Fruit fly (Drosophila melanogaster) whole organism, embryonic: ENCODE data around the gene Rpt6.

Experiments
- B-H1 ChIP-seq: fragments of 200-800 bp; sonication (Bioruptor generic); IDR thresholded peaks from 3 replicates; pipeline ENCODE4 v1.3.6; 2022; ENCODE audit warnings: missing biosample characterization, missing genetic modification characterization
- Blimp-1 ChIP-seq: fragments of 200-800 bp; sonication (Bioruptor generic); optimal IDR thresholded peaks from 3 replicates; lab custom pipeline; 2018; ENCODE audit warnings: missing biosample characterization, missing genetic modification characterization, mild to moderate bottlenecking, moderate library complexity, missing genetic modification reagents
- BtbVII ChIP-seq: fragments of 200-800 bp; sonication (Bioruptor generic); optimal IDR thresholded peaks from 3 replicates; lab custom pipeline; 2017; ENCODE audit warnings: missing biosample characterization, mild to moderate bottlenecking, missing genetic modification characterization
- CG10274 ChIP-seq: fragments of 200-800 bp; sonication (Bioruptor generic); optimal IDR thresholded peaks from 3 replicates; lab custom pipeline; 2017; ENCODE audit warnings: missing biosample characterization, mild to moderate bottlenecking, missing genetic modification characterization
- CG10431 ChIP-seq: fragments of 200-800 bp; sonication (Bioruptor generic); optimal IDR thresholded peaks from 3 replicates; lab custom pipeline; 2018; ENCODE audit warnings: missing biosample characterization, mild to moderate bottlenecking, missing genetic modification characterization
- CG14667 ChIP-seq: fragments of 200-800 bp; sonication (Bioruptor generic); IDR thresholded peaks from 2 replicates; pipeline ENCODE4 v1.3.6; 2022; ENCODE audit warnings: missing biosample characterization, missing genetic modification characterization
- CG15073 ChIP-seq: fragments of 200-800 bp; sonication (Bioruptor generic); optimal IDR thresholded peaks from 2 replicates; lab custom pipeline; 2016; ENCODE audit warnings: missing biosample characterization, missing genetic modification characterization
- CG16779 ChIP-seq: fragments of 200-800 bp; sonication (Bioruptor generic); IDR thresholded peaks from 2 replicates; pipeline ENCODE4 v1.3.6; 2022; ENCODE audit warnings: missing biosample characterization, missing genetic modification characterization
- CG18619 ChIP-seq: fragments of 200-800 bp; sonication (Bioruptor generic); optimal IDR thresholded peaks from 3 replicates; lab custom pipeline; 2017; ENCODE audit warnings: missing biosample characterization, mild to moderate bottlenecking, missing genetic modification characterization
- CG2199 ChIP-seq: fragments of 200-800 bp; sonication (Bioruptor generic); IDR thresholded peaks from 3 replicates; pipeline ENCODE4 v1.3.6; 2022; ENCODE audit warnings: missing biosample characterization, missing genetic modification characterization
- CG3065 ChIP-seq: fragments of 200-800 bp; sonication (Bioruptor generic); optimal IDR thresholded peaks from 2 replicates; lab custom pipeline; 2016; ENCODE audit warnings: missing biosample characterization, missing genetic modification characterization
- CG3407 ChIP-seq: fragments of 200-800 bp; sonication (Bioruptor generic); optimal IDR thresholded peaks from 2 replicates; lab custom pipeline; 2018; ENCODE audit warnings: missing biosample characterization, mild to moderate bottlenecking, missing genetic modification characterization
- CG7786 ChIP-seq: fragments of 200-800 bp; sonication (Bioruptor generic); optimal IDR thresholded peaks from 2 replicates; lab custom pipeline; 2016; ENCODE audit warnings: missing biosample characterization, missing genetic modification characterization
- CG7963 ChIP-seq: fragments of 200-800 bp; sonication (Bioruptor generic); IDR thresholded peaks from 3 replicates; pipeline ENCODE4 v1.3.6; 2022; ENCODE audit warnings: missing biosample characterization, missing genetic modification characterization; ENCODE audit not compliant: partially characterized antibody
- CG8765 ChIP-seq: fragments of 200-800 bp; sonication (Bioruptor generic); IDR thresholded peaks from 2 replicates; pipeline ENCODE4 v1.3.6; 2022; ENCODE audit warnings: missing biosample characterization, missing genetic modification characterization
- CG9727 ChIP-seq: fragments of 200-800 bp; sonication (Bioruptor generic); optimal IDR thresholded peaks from 3 replicates; lab custom pipeline; 2017; ENCODE audit warnings: missing biosample characterization, mild to moderate bottlenecking, missing genetic modification characterization
- CG9817 ChIP-seq: fragments of 200-800 bp; sonication (Bioruptor generic); optimal IDR thresholded peaks from 2 replicates; lab custom pipeline; 2018; ENCODE audit warnings: missing biosample characterization, mild to moderate bottlenecking, missing genetic modification characterization, moderate library complexity
- Dll ChIP-seq: fragments of 200-800 bp; sonication (Bioruptor generic); IDR thresholded peaks from 4 replicates; pipeline ENCODE4 v1.3.6; 2022; ENCODE audit warnings: missing biosample characterization, missing genetic modification characterization; ENCODE audit not compliant: partially characterized antibody
- Fer3 ChIP-seq: fragments of 200-800 bp; sonication (Bioruptor generic); optimal IDR thresholded peaks from 2 replicates; lab custom pipeline; 2018; ENCODE audit warnings: missing biosample characterization, mild to moderate bottlenecking, missing genetic modification characterization, moderate library complexity
- GATAe ChIP-seq: fragments of 200-800 bp; sonication (Bioruptor generic); conservative IDR thresholded peaks from 2 replicates; pipeline ENCODE4 v1.3.6; 2022; ENCODE audit warnings: missing biosample characterization, missing genetic modification characterization
- HLHmδ ChIP-seq: fragments of 200-800 bp; sonication (Bioruptor generic); optimal IDR thresholded peaks from 2 replicates; lab custom pipeline; 2018; ENCODE audit warnings: missing biosample characterization, mild to moderate bottlenecking, missing genetic modification characterization, moderate library complexity
- Jarid2 ChIP-seq: fragments of 200-800 bp; sonication (Bioruptor generic); optimal IDR thresholded peaks from 3 replicates; lab custom pipeline; 2017; ENCODE audit warnings: mild to moderate bottlenecking, missing biosample characterization, missing genetic modification reagents, missing genetic modification characterization
- Med ChIP-seq: fragments of 200-800 bp; sonication (Bioruptor generic); peaks from one replicate; lab custom pipeline; 2016; ENCODE audit warnings: missing biosample characterization, missing genetic modification characterization, mild to moderate bottlenecking, inconsistent platforms, moderate library complexity
- NFAT ChIP-seq: fragments of 200-800 bp; sonication (Bioruptor generic); IDR thresholded peaks from 2 replicates; pipeline ENCODE4 v1.3.6; 2022; ENCODE audit warnings: missing biosample characterization, missing genetic modification characterization
- Poxn ChIP-seq: fragments of 200-800 bp; sonication (Bioruptor generic); IDR thresholded peaks from 2 replicates; pipeline ENCODE4 v1.3.6; 2022; ENCODE audit warnings: missing biosample characterization, missing genetic modification characterization
- Ravus ChIP-seq: fragments of 200-800 bp; sonication (Bioruptor generic); IDR thresholded peaks from 2 replicates; pipeline ENCODE4 v1.3.6; 2022; ENCODE audit warnings: missing biosample characterization, missing genetic modification characterization
- Rfx ChIP-seq: fragments of 200-800 bp; sonication (Bioruptor generic); IDR thresholded peaks from 2 replicates; pipeline ENCODE4 v1.3.6; 2022; ENCODE audit warnings: missing biosample characterization, missing genetic modification characterization
- Trl ChIP-seq, 3 experiments: fragments of >200 bp in 2 of 3; fragments of 200-800 bp in 1 of 3; sonication (Bioruptor generic) in 1 of 3; optimal IDR thresholded peaks; 2 replicates in 1 of 3; 3 replicates in 2 of 3; lab custom pipeline; 2016 to 2017; ENCODE audit warnings: missing biosample characterization in 1 of 3, missing genetic modification characterization in 1 of 3
- YL-1 ChIP-seq: fragments of 200-800 bp; sonication (Bioruptor generic); optimal IDR thresholded peaks from 3 replicates; lab custom pipeline; 2017; ENCODE audit warnings: missing biosample characterization, mild to moderate bottlenecking, missing genetic modification characterization
- al ChIP-seq: fragments of 200-800 bp; sonication (Bioruptor generic); IDR thresholded peaks from 2 replicates; pipeline ENCODE4 v1.3.6; 2022; ENCODE audit warnings: missing biosample characterization, missing genetic modification characterization
- cg ChIP-seq: fragments of 200-800 bp; sonication (Bioruptor generic); optimal IDR thresholded peaks from 3 replicates; lab custom pipeline; 2019; ENCODE audit warnings: missing biosample characterization, mild to moderate bottlenecking, missing genetic modification characterization, moderate library complexity
- dpn ChIP-seq, 2 experiments: fragments of 200-800 bp; sonication (Bioruptor generic); optimal IDR thresholded peaks; 3 replicates each; lab custom pipeline; 2016; ENCODE audit warnings: missing biosample characterization in 2 of 2, missing genetic modification characterization in 2 of 2
- eyg ChIP-seq: fragments of 200-800 bp; sonication (Bioruptor generic); optimal IDR thresholded peaks from 3 replicates; lab custom pipeline; 2016; ENCODE audit warnings: missing biosample characterization, missing genetic modification characterization
- gsb-n ChIP-seq: fragments of 200-800 bp; sonication (Bioruptor generic); optimal IDR thresholded peaks from 3 replicates; lab custom pipeline; 2018; ENCODE audit warnings: missing biosample characterization, mild to moderate bottlenecking, missing genetic modification characterization
- hbn ChIP-seq: fragments of 200-800 bp; sonication (Bioruptor generic); IDR thresholded peaks from 2 replicates; pipeline ENCODE4 v1.3.6; 2022; ENCODE audit warnings: missing biosample characterization, missing genetic modification characterization; ENCODE audit not compliant: partially characterized antibody
- jigr1 ChIP-seq: fragments of 200-800 bp; sonication (Bioruptor generic); IDR thresholded peaks from 3 replicates; pipeline ENCODE4 v1.3.6; 2022; ENCODE audit warnings: missing biosample characterization, missing genetic modification characterization
- kni ChIP-seq: fragments of 200-800 bp; sonication (Bioruptor generic); optimal IDR thresholded peaks from 3 replicates; lab custom pipeline; 2017; ENCODE audit warnings: mild to moderate bottlenecking, missing biosample characterization, missing genetic modification reagents, missing genetic modification characterization
- org-1 ChIP-seq: fragments of 200-800 bp; sonication (Bioruptor generic); optimal IDR thresholded peaks from 2 replicates; lab custom pipeline; 2017; ENCODE audit warnings: missing biosample characterization, missing genetic modification characterization
- pho ChIP-seq: fragments of 200-800 bp; sonication (Bioruptor generic); optimal IDR thresholded peaks from 2 replicates; lab custom pipeline; 2016; ENCODE audit warnings: missing biosample characterization, missing genetic modification characterization
- repo ChIP-seq: fragments of 200-800 bp; sonication (Bioruptor generic); optimal IDR thresholded peaks from 2 replicates; lab custom pipeline; 2016; ENCODE audit warnings: missing biosample characterization, missing genetic modification characterization
- ro ChIP-seq: fragments of 200-800 bp; sonication (Bioruptor generic); IDR thresholded peaks from 2 replicates; pipeline ENCODE4 v1.3.6; 2022; ENCODE audit warnings: missing biosample characterization, missing genetic modification characterization
- scrt ChIP-seq: fragments of 200-800 bp; sonication (Bioruptor generic); optimal IDR thresholded peaks from 2 replicates; lab custom pipeline; 2018; ENCODE audit warnings: missing biosample characterization, mild to moderate bottlenecking, missing genetic modification characterization, moderate library complexity
- shn ChIP-seq: fragments of 200-800 bp; sonication (Bioruptor generic); optimal IDR thresholded peaks from 3 replicates; lab custom pipeline; 2016; ENCODE audit warnings: missing biosample characterization, missing genetic modification characterization
- sim ChIP-seq: fragments of 200-800 bp; sonication (Bioruptor generic); IDR thresholded peaks from 2 replicates; pipeline ENCODE4 v1.3.6; 2022; ENCODE audit warnings: missing biosample characterization, missing genetic modification characterization
- sqz ChIP-seq: fragments of 200-800 bp; sonication (Bioruptor generic); optimal IDR thresholded peaks from 3 replicates; lab custom pipeline; 2018; ENCODE audit warnings: missing biosample characterization, mild to moderate bottlenecking, missing genetic modification characterization
- tna ChIP-seq: fragments of 200-800 bp; sonication (Bioruptor generic); IDR thresholded peaks from 2 replicates; pipeline ENCODE4 v1.3.6; 2022; ENCODE audit warnings: missing biosample characterization, missing genetic modification characterization; ENCODE audit not compliant: partially characterized antibody
- unpg ChIP-seq: fragments of 200-800 bp; sonication (Bioruptor generic); optimal IDR thresholded peaks from 3 replicates; lab custom pipeline; 2018; ENCODE audit warnings: missing biosample characterization, mild to moderate bottlenecking, missing genetic modification characterization, moderate library complexity
- zfh2 ChIP-seq: fragments of 200-800 bp; sonication (Bioruptor generic); optimal IDR thresholded peaks from 2 replicates; lab custom pipeline; 2016; ENCODE audit warnings: missing biosample characterization, missing genetic modification characterization

Rpt6 gene

DNA sequence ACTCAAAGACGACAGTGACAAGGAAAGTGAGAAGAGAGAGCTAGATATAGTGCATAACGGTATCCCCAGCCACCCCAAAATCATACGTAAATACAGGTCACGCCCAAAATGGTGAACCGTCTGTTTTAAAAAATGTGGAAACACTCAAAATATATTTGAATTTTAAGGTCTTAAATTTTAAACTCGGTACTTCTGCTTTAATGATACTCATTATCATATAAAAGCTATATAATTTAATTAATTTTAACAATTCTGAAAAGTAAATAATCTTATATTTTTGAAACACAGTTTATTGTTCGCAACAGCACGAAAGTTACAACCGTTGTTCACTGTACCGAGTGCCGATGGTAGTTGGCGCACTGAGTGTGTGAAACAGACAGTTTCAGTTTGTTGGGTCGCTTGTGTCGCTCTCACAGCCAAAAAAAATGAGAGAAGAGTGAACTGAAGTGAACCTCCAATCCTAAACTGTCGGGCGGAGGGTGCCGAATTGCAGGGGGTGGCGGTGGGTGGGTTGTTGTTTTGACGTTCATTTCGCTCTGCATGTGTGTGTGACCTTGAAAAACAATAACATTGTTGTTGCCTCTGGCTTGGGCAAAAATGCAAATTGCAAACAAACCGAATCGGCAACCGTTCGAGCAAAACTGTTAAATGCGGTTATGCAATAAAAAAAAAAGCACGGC lies 50.6 kb downstream of the Rpt6 start (continued):
- peak; percentile 63 for TF ChIP-seq YL-1
- TF ChIP-seq tna = no peak
- peak; percentile 90 for TF ChIP-seq Blimp-1
- peak; percentile 69 for TF ChIP-seq CG3065
- no peak for TF ChIP-seq Dll (GFP tag; lab: Robert Waterston, UW)
- peak; percentile 9 to 27 for TF ChIP-seq Trl (optimal IDR thresholded peaks at IDR 0.05; lab: Kevin White, UChicago)
- TF ChIP-seq Trl (GFP tag; optimal IDR thresholded peaks at IDR 0.05; lab: Kevin White, UChicago) = peak; percentile 24
- TF ChIP-seq sqz = peak; percentile 92
- TF ChIP-seq CG8765 (GFP tag; lab: Robert Waterston, UW) = 0 out of 2 replicates have a peak, but pooled peaks have one; percentile 45
- TF ChIP-seq NFAT (GFP tag; lab: Robert Waterston, UW) = peak; percentile 68
- peak; percentile 41 for TF ChIP-seq repo (GFP tag; lab: Kevin White, UChicago)
- TF ChIP-seq org-1 = peak; percentile 91
- TF ChIP-seq B-H1 = peak; percentile 83
- TF ChIP-seq ro = no peak; the same call in 1 of the 2 replicates
- peak; percentile 71 for TF ChIP-seq CG16779 (GFP tag; lab: Robert Waterston, UW)
- TF ChIP-seq CG18619 (GFP tag; lab: Kevin White, UChicago) = peak; percentile 91
- peak; percentile 80 for TF ChIP-seq Ravus (GFP tag; lab: Robert Waterston, UW)
- peak; percentile 72 for TF ChIP-seq Jarid2 (GFP tag; lab: Kevin White, UChicago)
- peak; percentile 78 for TF ChIP-seq CG10431 (GFP tag; lab: Kevin White, UChicago)
- TF ChIP-seq CG14667 (GFP tag; lab: Robert Waterston, UW) = peak; percentile 75
- no peak for TF ChIP-seq CG7963 (GFP tag; lab: Robert Waterston, UW)
- peak; percentile 74 for TF ChIP-seq Poxn (GFP tag; lab: Robert Waterston, UW)
- peak; percentile 91 for TF ChIP-seq unpg (GFP tag; lab: Kevin White, UChicago)
- TF ChIP-seq jigr1 (GFP tag; lab: Robert Waterston, UW) = peak; percentile 76; the same call in 2 of the 3 replicates
- peak; percentile 93 for TF ChIP-seq BtbVII (GFP tag; lab: Kevin White, UChicago)
- peak; percentile 42 for TF ChIP-seq CG15073 (GFP tag; lab: Kevin White, UChicago)
- TF ChIP-seq cg (GFP tag; lab: Kevin White, UChicago) = peak; percentile 12
- TF ChIP-seq sim (GFP tag; lab: Robert Waterston, UW) = peak; percentile 61; the same call in 1 of the 2 replicates
- TF ChIP-seq hbn = no peak
- peak; percentile 88 for TF ChIP-seq CG3407 (GFP tag; lab: Kevin White, UChicago)
- TF ChIP-seq dpn (GFP tag; optimal IDR thresholded peaks at IDR 0.05; lab: Kevin White, UChicago) = peak; percentile 45 to 90
- peak; percentile 93 for TF ChIP-seq Fer3 (tag; lab: Kevin White, UChicago)
- peak; percentile 90 for TF ChIP-seq scrt (GFP tag; lab: Kevin White, UChicago)
- TF ChIP-seq GATAe (GFP tag; lab: Robert Waterston, UW) = peak; percentile 57; the same call in 1 of the 2 replicates
- TF ChIP-seq CG9727 (GFP tag; lab: Kevin White, UChicago) = peak; percentile 92
- peak; percentile 74 for TF ChIP-seq al
- no peak for TF ChIP-seq eyg (GFP tag; lab: Kevin White, UChicago)
- peak; percentile 91 for TF ChIP-seq Med (GFP tag; lab: Kevin White, UChicago)
- peak; percentile 31 for TF ChIP-seq pho (GFP tag; lab: Kevin White, UChicago)
- peak; percentile 89 for TF ChIP-seq CG9817 (tag; lab: Kevin White, UChicago)
- TF ChIP-seq CG2199 = 0 out of 3 replicates have a peak, but pooled peaks have one; percentile 61
- peak; percentile 26 for TF ChIP-seq shn (GFP tag; lab: Kevin White, UChicago)
- TF ChIP-seq zfh2 (GFP tag; lab: Kevin White, UChicago) = peak; percentile 34
- peak; percentile 84 for TF ChIP-seq kni (GFP tag; lab: Kevin White, UChicago)
- peak; percentile 90 for TF ChIP-seq Rfx (GFP tag; lab: Robert Waterston, UW)
- peak; percentile 74 for TF ChIP-seq CG10274 (GFP tag; lab: Kevin White, UChicago)
- peak; percentile 8 for TF ChIP-seq CG7786
- TF ChIP-seq gsb-n = peak; percentile 89
- TF ChIP-seq HLHmδ = no peak
